Worm (Caenorhabditis elegans) whole organism, mixed stage, embryonic: Measurements from ENCODE around the gene spdl-1.
A peak's percentile ranks its signal among the peaks of the same experiment; 100 is the strongest.

Experiments
- M03D4.4 ChIP-seq: sonication (generic microtip); optimal IDR thresholded peaks from 2 replicates; lab custom pipeline; 2017; ENCODE audit warnings: mild to moderate bottlenecking, missing genetic modification characterization, missing compliant biosample characterization
- bed-3 ChIP-seq: fragments of 200-800 bp; sonication (Bioruptor generic); optimal IDR thresholded peaks from 3 replicates; lab custom pipeline; 2018; ENCODE audit warnings: mild to moderate bottlenecking, missing genetic modification characterization, moderate library complexity, missing compliant biosample characterization
- ceh-39 ChIP-seq: fragments of 150-350 bp; optimal IDR thresholded peaks from 2 replicates; lab custom pipeline; 2014; ENCODE audit warnings: missing biosample characterization, missing genetic modification characterization
- ceh-43 ChIP-seq: fragments of 200-800 bp; sonication (Bioruptor generic); optimal IDR thresholded peaks from 2 replicates; lab custom pipeline; 2018; ENCODE audit warnings: mild to moderate bottlenecking, missing genetic modification characterization, moderate library complexity, missing compliant biosample characterization
- ceh-83 ChIP-seq: fragments of 200-800 bp; sonication (Bioruptor generic); optimal IDR thresholded peaks from 2 replicates; lab custom pipeline; 2018; ENCODE audit warnings: mild to moderate bottlenecking, missing genetic modification characterization, missing compliant biosample characterization
- ces-1 ChIP-seq: fragments of 150-350 bp; optimal IDR thresholded peaks from 2 replicates; lab custom pipeline; 2014; ENCODE audit warnings: missing biosample characterization, missing genetic modification reagents, missing genetic modification characterization
- cnd-1 ChIP-seq: fragments of 200-800 bp; sonication (Bioruptor generic); optimal IDR thresholded peaks from 2 replicates; lab custom pipeline; 2018; ENCODE audit warnings: mild to moderate bottlenecking, missing genetic modification characterization, missing compliant biosample characterization
- elt-1 ChIP-seq: sonication (generic microtip); optimal IDR thresholded peaks from 2 replicates; lab custom pipeline; 2017; ENCODE audit warnings: missing genetic modification characterization, mild to moderate bottlenecking, missing compliant biosample characterization, antibody characterized with exemption, moderate library complexity, borderline replicate concordance; ENCODE audit not compliant: insufficient read depth
- elt-3 ChIP-seq: fragments of 150-350 bp; optimal IDR thresholded peaks from 2 replicates; lab custom pipeline; 2014; ENCODE audit warnings: missing biosample characterization, missing genetic modification characterization
- flh-1 ChIP-seq: fragments of 200-800 bp; sonication (Bioruptor generic); optimal IDR thresholded peaks from 2 replicates; lab custom pipeline; 2018; ENCODE audit warnings: mild to moderate bottlenecking, missing genetic modification characterization, moderate library complexity, missing compliant biosample characterization
- ham-2 ChIP-seq: fragments of 200-800 bp; sonication (Bioruptor generic); optimal IDR thresholded peaks from 2 replicates; lab custom pipeline; 2018; ENCODE audit warnings: mild to moderate bottlenecking, missing genetic modification characterization, missing compliant biosample characterization
- hlh-1 ChIP-seq: fragments of 150-350 bp; optimal IDR thresholded peaks from 2 replicates; lab custom pipeline; 2014; ENCODE audit warnings: missing biosample characterization, missing genetic modification reagents, missing genetic modification characterization
- lin-32 ChIP-seq: fragments of 200-800 bp; sonication (Bioruptor generic); optimal IDR thresholded peaks from 2 replicates; lab custom pipeline; 2018; ENCODE audit warnings: mild to moderate bottlenecking, missing genetic modification characterization, missing compliant biosample characterization
- mab-5 ChIP-seq: fragments of 150-350 bp; optimal IDR thresholded peaks from 2 replicates; lab custom pipeline; 2014; ENCODE audit warnings: missing biosample characterization, missing genetic modification characterization
- mep-1 ChIP-seq: fragments of 150-350 bp; optimal IDR thresholded peaks from 2 replicates; lab custom pipeline; 2017; ENCODE audit warnings: missing biosample characterization, missing genetic modification reagents, missing genetic modification characterization, inconsistent platforms
- mls-2 ChIP-seq: sonication (generic microtip); optimal IDR thresholded peaks from 2 replicates; lab custom pipeline; 2016; ENCODE audit warnings: mild to moderate bottlenecking, missing genetic modification characterization, moderate library complexity, missing compliant biosample characterization
- nhr-12 ChIP-seq: fragments of 150-350 bp; optimal IDR thresholded peaks from 2 replicates; lab custom pipeline; 2014; ENCODE audit warnings: missing biosample characterization, missing genetic modification characterization
- nhr-2 ChIP-seq: fragments of 150-350 bp; optimal IDR thresholded peaks from 2 replicates; lab custom pipeline; 2014; ENCODE audit warnings: missing biosample characterization, missing genetic modification characterization
- nhr-28 ChIP-seq: fragments of 150-350 bp; optimal IDR thresholded peaks from 2 replicates; lab custom pipeline; 2014; ENCODE audit warnings: missing biosample characterization, missing genetic modification characterization
- nhr-76 ChIP-seq: sonication (generic microtip); optimal IDR thresholded peaks from 2 replicates; lab custom pipeline; 2017; ENCODE audit warnings: missing biosample characterization, missing genetic modification characterization
- pha-4 ChIP-seq: fragments of 150-350 bp; optimal IDR thresholded peaks from 2 replicates; lab custom pipeline; 2018; ENCODE audit warnings: missing biosample characterization, missing genetic modification reagents, missing genetic modification characterization
- sem-2 ChIP-seq: fragments of 200-800 bp; sonication (Bioruptor generic); optimal IDR thresholded peaks from 2 replicates; lab custom pipeline; 2018; ENCODE audit warnings: mild to moderate bottlenecking, missing genetic modification characterization, missing compliant biosample characterization
- sptf-1 ChIP-seq: sonication (generic microtip); optimal IDR thresholded peaks from 2 replicates; lab custom pipeline; 2017; ENCODE audit warnings: mild to moderate bottlenecking, missing genetic modification characterization, moderate library complexity, missing compliant biosample characterization
- tbx-8 ChIP-seq: fragments of 200-800 bp; sonication (Bioruptor generic); optimal IDR thresholded peaks from 2 replicates; lab custom pipeline; 2018; ENCODE audit warnings: mild to moderate bottlenecking, missing genetic modification characterization, moderate library complexity, missing compliant biosample characterization
- unc-62 ChIP-seq: fragments of 150-350 bp; optimal IDR thresholded peaks from 2 replicates; lab custom pipeline; 2014; ENCODE audit warnings: missing biosample characterization, missing genetic modification reagents, missing genetic modification characterization
- zip-8 ChIP-seq: fragments of 150-350 bp; optimal IDR thresholded peaks from 2 replicates; lab custom pipeline; 2014; ENCODE audit warnings: missing biosample characterization, missing genetic modification characterization
- ztf-11 ChIP-seq: fragments of 150-350 bp; optimal IDR thresholded peaks from 2 replicates; lab custom pipeline; 2014; ENCODE audit warnings: missing biosample characterization, missing genetic modification characterization

The spdl-1 gene

DNA sequence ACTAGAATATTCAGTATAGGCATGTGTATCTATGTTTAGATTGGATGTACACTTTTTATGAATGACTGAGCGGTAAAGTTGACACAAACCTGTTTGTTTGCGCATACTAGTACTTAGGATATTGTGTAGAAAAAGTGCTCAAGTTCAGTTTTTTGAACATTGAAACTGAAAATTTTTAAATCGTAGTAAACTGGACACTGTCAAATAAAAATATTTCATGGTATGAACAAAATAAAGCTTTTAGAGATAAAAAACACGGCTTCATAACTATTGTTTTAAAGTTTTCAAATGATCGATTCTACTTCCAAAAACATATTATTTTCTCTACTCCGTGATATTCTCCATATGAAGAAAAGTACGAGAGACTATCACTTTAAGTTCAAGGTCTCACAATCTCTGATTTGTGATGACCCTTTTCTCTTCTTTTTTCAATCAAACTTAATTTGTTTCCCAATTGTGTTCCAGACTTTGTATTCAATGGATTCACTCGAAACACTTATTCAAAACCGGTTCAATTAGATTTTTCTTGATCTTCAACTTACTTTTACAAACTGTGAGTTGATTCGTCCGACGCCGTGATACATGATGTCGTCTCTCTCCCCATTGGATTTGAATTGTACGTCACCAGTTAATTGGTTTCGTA lies 10.2 kb downstream of the spdl-1 start:
- TF ChIP-seq ham-2 (GFP tag; lab: Kevin White, UChicago): no peak
- TF ChIP-seq ceh-43 (GFP tag; lab: Kevin White, UChicago): no peak
- TF ChIP-seq nhr-28 (tag; lab: Kevin White, UChicago): no peak
- TF ChIP-seq mls-2 (tag; lab: Kevin White, UChicago): no peak
- no peak for TF ChIP-seq sem-2 (GFP tag; lab: Kevin White, UChicago)
- TF ChIP-seq mep-1 (tag; lab: Kevin White, UChicago): no peak
- no peak for TF ChIP-seq bed-3
- no peak for TF ChIP-seq elt-1
- TF ChIP-seq mab-5 (tag; lab: Kevin White, UChicago): no peak
- no peak for TF ChIP-seq nhr-2 (tag; lab: Kevin White, UChicago)
- no peak for TF ChIP-seq cnd-1 (tag; lab: Kevin White, UChicago)
- TF ChIP-seq pha-4 (tag; lab: Kevin White, UChicago): no peak
- TF ChIP-seq, all 35 proteins: peak for 0

DNA sequence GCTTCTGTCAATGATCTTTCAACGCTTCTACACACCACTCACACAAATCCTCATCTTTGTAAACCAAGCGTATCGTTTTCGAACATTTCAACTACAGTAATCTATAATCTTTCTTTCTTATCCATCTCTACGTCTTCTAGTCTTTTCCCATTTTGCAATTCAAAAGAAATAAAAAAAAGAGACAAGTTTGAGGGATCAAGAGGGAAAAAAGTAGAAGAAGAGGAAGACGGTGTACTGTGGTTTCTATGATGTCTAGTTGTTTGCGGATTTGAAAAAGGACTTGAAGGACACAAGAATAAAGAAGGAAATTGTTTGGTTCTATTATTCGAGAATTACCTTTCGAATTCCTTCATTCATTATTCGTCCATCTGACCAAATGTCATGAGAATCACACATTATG lies 11.1 kb downstream of the spdl-1 start:
- TF ChIP-seq sptf-1 (tag; lab: Kevin White, UChicago): no peak
- TF ChIP-seq pha-4 (tag; lab: Kevin White, UChicago): no peak
- no peak for TF ChIP-seq nhr-12 (tag; lab: Kevin White, UChicago)
- TF ChIP-seq ceh-83: no peak
- no peak for TF ChIP-seq ceh-39 (tag; lab: Kevin White, UChicago)
- TF ChIP-seq M03D4.4 (tag; lab: Kevin White, UChicago): no peak
- no peak for TF ChIP-seq ztf-11 (tag; lab: Kevin White, UChicago)

DNA sequence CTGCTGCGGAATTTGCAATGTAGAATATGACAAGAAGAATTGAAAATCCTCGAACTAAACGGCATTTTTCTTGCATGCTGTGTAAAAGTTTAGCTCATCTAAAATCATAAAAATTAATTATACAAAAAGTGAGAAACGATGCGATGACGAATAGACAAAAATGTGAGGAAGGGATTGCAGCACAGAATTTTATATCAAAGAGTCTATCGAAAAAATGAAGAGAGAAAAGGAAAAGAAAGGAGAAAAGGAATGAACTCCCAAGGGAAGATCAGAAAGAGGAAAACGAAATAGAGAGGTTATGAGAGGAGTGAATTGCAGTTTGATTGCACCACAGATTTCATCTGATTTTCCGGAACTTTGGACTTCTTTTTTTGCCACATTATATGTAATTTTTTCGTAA lies 12.9 kb downstream of the spdl-1 start, which contains the start of gene glr-4:
glr-4 (minus strand) TSS at position 101 of the 400 bp plus-strand sequence.
- TF ChIP-seq unc-62 (GFP tag; lab: Kevin White, UChicago) (no peak), tbx-8 (GFP tag; lab: Kevin White, UChicago) (no peak), ces-1 (GFP tag; lab: Kevin White, UChicago) (peak; percentile 5), ztf-11 (tag; lab: Kevin White, UChicago) (no peak)

DNA sequence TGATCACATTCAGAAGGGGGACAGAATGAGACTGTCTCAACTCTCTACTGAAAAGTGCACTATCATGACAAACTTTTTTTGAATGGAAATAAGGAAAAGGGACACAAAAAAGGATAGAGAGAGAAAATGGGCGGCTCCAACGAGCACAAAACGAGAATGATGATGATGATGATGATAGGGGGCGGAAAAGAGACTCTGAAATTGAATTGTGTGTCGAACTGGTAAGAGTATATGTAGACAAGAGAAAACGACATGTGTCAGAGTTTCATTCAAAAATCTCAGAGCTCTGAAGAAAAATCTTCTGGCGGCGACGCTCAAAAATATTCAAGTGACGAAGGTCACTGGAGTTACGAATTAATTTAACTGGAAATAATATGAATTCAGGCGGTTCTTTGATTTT lies 13.9 kb downstream of the spdl-1 start:
- TF ChIP-seq ces-1 (GFP tag; lab: Kevin White, UChicago): peak; percentile 52
- no peak for TF ChIP-seq tbx-8 (GFP tag; lab: Kevin White, UChicago)

DNA sequence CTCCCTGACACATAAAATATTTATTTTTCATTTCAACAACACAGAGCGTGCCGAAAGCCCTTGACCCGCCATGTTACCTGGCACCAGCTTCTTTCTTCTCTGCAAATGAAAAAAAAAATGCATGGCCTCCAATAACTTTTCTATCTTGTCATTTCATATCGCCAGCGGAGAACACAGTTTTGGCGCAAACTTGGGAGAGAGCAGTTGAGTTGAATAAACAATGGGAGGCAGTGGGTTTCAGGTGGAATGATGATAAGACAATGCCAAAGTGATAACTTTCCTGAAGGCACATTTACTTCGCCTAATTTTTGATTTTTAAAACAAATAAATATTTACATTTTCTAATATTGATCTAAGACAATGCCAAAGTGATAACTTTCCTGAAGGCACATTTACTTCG lies 19.9 kb downstream of the spdl-1 start:
- TF ChIP-seq ces-1 (GFP tag; lab: Kevin White, UChicago) (no peak), mep-1 (tag; lab: Kevin White, UChicago) (no peak), cnd-1 (tag; lab: Kevin White, UChicago) (no peak), ceh-83 (no peak), nhr-12 (tag; lab: Kevin White, UChicago) (no peak), hlh-1 (tag; lab: Kevin White, UChicago) (no peak), sem-2 (GFP tag; lab: Kevin White, UChicago) (no peak), nhr-2 (tag; lab: Kevin White, UChicago) (no peak), ham-2 (GFP tag; lab: Kevin White, UChicago) (no peak), elt-3 (no peak), elt-1 (no peak), mls-2 (tag; lab: Kevin White, UChicago) (no peak), bed-3 (no peak), tbx-8 (GFP tag; lab: Kevin White, UChicago) (no peak), sptf-1 (tag; lab: Kevin White, UChicago) (no peak), flh-1 (no peak), nhr-76 (tag; lab: Kevin White, UChicago) (no peak), nhr-28 (tag; lab: Kevin White, UChicago) (no peak), lin-32 (GFP tag; lab: Kevin White, UChicago) (no peak), zip-8 (tag; lab: Kevin White, UChicago) (no peak)

DNA sequence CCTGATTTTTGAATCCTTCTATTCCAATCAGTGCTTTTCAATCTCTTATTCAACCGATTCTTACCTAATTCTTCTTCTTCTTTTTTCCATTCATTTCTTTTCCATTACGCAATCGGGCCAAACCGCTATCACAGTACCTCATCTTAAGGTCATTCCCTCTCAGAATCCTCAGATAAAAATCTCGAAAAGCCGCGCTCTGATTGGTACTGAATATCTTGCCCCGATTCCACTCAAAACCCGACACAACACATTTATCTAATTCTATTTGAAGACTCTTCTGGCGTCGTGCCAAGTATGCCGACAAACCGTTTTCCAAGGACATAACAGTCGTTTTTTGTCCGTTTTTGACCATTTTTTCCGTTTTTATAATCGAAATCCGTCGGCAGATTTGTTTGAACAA lies 20.5 kb downstream of the spdl-1 start:
- no peak for TF ChIP-seq mls-2 (tag; lab: Kevin White, UChicago)
- peak; percentile 97 for TF ChIP-seq elt-1
- TF ChIP-seq zip-8 (tag; lab: Kevin White, UChicago): peak; percentile 36
- TF ChIP-seq nhr-76 (tag; lab: Kevin White, UChicago): no peak
